Fruit fly (Drosophila melanogaster) whole organism, embryonic: ENCODE results near the gene MYPT-75D.

Source experiments
- CG30020 ChIP-seq: fragments of 200-800 bp; optimal IDR thresholded peaks from 2 replicates; lab custom pipeline; 2019; ENCODE audit warnings: missing biosample characterization, mild to moderate bottlenecking, missing genetic modification characterization, moderate library complexity
- CG8478 ChIP-seq: fragments of >200 bp; optimal IDR thresholded peaks from 2 replicates; lab custom pipeline; 2018
- Sin3A ChIP-seq: fragments of >200 bp; optimal IDR thresholded peaks from 2 replicates; lab custom pipeline; 2018

DNA sequence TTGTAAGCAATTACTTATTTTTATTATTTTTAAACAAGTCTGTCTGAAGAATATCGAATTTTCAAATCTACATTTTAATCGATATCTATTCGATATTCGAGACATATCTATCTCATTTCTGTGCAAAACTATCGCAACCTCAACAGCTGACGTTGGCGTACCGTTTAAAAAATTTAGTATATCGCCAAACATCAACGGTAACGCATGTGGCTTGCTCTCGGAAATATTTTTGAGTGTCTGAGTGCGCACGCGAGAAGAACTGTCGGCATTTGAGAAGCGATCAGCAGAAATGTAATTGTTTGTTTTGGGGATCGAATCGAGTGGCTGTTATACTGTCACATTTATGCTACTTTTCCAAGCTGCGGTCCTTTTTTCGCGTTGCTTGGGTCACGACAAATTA is at the start of gene MYPT-75D:
- TF ChIP-seq CG8478 (lab: Kevin White, UChicago) (no peak), Sin3A (lab: Kevin White, UChicago) (no peak), CG30020 (peak; percentile 29)
